Fruit fly (Drosophila melanogaster) Kc167 (cell line): Measurements from ENCODE around the gene CG6276.

ENCODE experiments used
- Myc ChIP-seq: fragments of >200 bp; optimal IDR thresholded peaks from 2 replicates; lab custom pipeline; 2017; ENCODE audit warnings: missing external identifiers
- Sin3A ChIP-seq: fragments of >200 bp; optimal IDR thresholded peaks from 2 replicates; lab custom pipeline; 2018; ENCODE audit warnings: missing external identifiers
- h ChIP-seq: fragments of >200 bp; optimal IDR thresholded peaks from 3 replicates; lab custom pipeline; 2018; ENCODE audit warnings: missing external identifiers
- insv ChIP-seq: fragments of >200 bp; optimal IDR thresholded peaks from 3 replicates; lab custom pipeline; 2018; ENCODE audit warnings: missing external identifiers
- psq ChIP-seq: fragments of >200 bp; optimal IDR thresholded peaks from 2 replicates; lab custom pipeline; 2017; ENCODE audit warnings: missing external identifiers
- ttk ChIP-seq: sonication (Bioruptor generic); optimal IDR thresholded peaks from 2 replicates; lab custom pipeline; 2017; ENCODE audit warnings: missing external identifiers

Gene CG6276

dm6 chr3R:15345198-15346017 is 25.5 kb upstream of the CG6276 start:
- TF ChIP-seq ttk (lab: Kevin White, UChicago) (no peak), Sin3A (lab: Kevin White, UChicago) (no peak), h (lab: Kevin White, UChicago) (no peak), insv (lab: Kevin White, UChicago) (no peak), Myc (lab: Kevin White, UChicago) (no peak), psq (lab: Kevin White, UChicago) (no peak)

DNA sequence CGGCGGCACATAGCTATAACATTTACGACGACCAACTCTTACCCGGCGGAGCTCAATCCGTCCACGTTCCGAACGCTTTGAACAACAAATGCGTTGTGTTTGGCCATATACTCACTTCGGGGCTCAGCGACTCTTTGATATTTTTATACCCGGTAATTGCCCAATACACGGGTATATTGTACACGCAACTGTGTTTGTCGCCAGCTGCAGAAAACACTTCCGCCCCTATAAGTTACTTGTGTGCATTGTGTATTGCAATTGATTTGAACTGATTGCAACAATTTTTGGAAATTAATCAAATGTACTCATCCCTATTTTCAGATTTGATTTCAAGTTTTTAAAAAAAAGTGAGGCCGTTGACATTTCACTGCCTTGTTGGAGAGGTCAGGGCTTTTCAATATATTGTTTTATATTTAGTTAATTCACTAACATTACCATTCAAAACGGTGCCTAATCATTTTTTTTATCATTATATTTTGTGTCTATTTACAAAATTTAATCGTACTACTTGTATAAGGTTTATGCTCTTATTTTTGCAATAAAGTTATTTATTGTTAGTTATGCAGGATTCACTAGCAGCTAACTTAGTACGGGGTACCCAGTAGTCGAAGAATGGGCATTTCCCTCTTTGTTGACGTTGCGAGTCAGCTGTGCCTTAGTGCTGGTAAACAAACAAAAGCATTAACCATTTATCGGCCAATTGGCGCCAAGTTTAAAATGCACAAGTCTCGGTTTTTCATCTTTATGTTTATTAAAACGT is 23.2 kb upstream of the CG6276 start, which contains the start of gene Nagk:
Nagk (minus strand) TSS at position 331 of the 760 bp plus-strand sequence.
- TF ChIP-seq insv (lab: Kevin White, UChicago) (no peak), ttk (lab: Kevin White, UChicago) (no peak)

DNA sequence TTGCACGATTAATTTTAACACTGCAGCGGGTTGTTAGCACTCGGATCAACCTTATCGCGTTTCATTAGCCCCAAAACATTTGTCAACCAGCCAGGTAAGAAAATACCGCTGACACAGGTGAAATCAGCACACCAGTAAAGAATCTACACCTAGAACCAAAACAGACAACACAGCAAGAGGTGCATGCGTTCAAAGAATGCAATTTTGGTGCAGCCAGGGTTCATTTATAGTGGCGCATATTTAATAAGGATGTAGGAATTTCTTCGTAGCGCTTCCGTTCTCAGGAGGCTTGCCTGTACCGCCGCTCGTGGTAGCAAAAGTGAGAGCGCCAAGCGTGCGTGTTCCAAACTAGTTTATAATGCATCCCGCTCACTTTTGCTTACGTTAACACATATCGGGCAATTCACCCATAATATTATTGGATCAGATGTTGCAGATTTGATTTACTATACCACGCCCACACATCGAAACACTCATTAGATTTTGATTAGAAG is 22.6 kb upstream of the CG6276 start:
- TF ChIP-seq psq (lab: Kevin White, UChicago) (no peak), Myc (lab: Kevin White, UChicago) (no peak), h (lab: Kevin White, UChicago) (no peak), ttk (lab: Kevin White, UChicago) (no peak), Sin3A (lab: Kevin White, UChicago) (no peak), insv (lab: Kevin White, UChicago) (no peak)

- no peak for TF ChIP-seq Myc (lab: Kevin White, UChicago)
- no peak for TF ChIP-seq psq (lab: Kevin White, UChicago)
- no peak for TF ChIP-seq Sin3A (lab: Kevin White, UChicago)
- no peak for TF ChIP-seq h (lab: Kevin White, UChicago)
- TF ChIP-seq ttk (lab: Kevin White, UChicago) = no peak
- no peak for TF ChIP-seq insv (lab: Kevin White, UChicago)
Observed at dm6 chr3R:15340052-15340732, 20.3 kb upstream of the CG6276 start, which contains the start of gene SerRS-m. Gene SerRS-m, plus strand, starts transcription at chr3R:15340667.

- no peak for TF ChIP-seq h (lab: Kevin White, UChicago)
Observed at dm6 chr3R:15339111-15339510, 19.2 kb upstream of the CG6276 start.

DNA sequence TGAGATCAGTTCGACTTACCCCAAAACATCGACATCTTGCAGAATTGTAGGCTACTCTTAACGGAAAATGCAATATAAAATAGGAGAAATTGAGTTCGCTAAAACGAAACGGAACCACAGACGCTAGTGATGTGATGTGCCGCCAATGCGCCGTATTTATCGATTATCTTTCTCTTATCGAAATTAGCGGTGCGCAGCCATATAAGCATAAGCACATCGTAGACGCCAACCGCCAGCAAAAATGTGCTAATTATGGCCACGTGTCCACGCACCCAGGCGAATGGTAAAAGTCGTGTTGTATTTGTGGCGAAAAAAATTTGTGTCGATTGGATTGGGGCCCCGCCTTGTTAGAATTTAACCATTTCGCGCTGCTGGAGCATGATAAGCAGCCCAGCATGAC is 13.1 kb upstream of the CG6276 start, which contains the start of the genes Fkbp39 and Cyfip:
Fkbp39 (minus strand) TSS at position 140 of the 400 bp plus-strand sequence.
Cyfip (plus strand) TSS at position 273 of the 400 bp plus-strand sequence.
- no peak for TF ChIP-seq Sin3A (lab: Kevin White, UChicago)
- no peak for TF ChIP-seq ttk (lab: Kevin White, UChicago)
- no peak for TF ChIP-seq psq (lab: Kevin White, UChicago)
- TF ChIP-seq h (lab: Kevin White, UChicago) = no peak
- TF ChIP-seq insv (lab: Kevin White, UChicago) = no peak
- TF ChIP-seq Myc (lab: Kevin White, UChicago) = no peak

DNA sequence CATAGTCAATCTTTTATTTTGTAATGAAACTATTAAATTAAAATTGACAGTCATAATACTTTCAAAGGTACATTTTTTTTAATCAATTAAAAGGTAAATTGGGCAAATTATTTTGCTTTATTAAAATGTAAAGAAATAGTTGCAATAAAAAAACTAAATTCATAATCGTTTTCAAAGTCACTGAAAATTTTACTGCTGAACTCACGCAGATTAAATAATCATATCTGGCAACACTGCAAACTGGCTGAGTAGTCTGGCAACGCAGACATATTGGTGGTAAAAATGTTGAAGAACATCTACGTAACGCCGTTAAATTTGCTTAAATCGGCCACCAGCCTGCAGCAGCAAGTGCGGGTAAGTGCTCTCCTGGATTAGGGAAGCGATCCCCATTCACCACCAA is 10.6 kb upstream of the CG6276 start, which contains the start of gene mRpL9:
mRpL9 (plus strand) TSS at position 267 of the 400 bp plus-strand sequence.
- TF ChIP-seq psq (lab: Kevin White, UChicago) (no peak), h (lab: Kevin White, UChicago) (no peak), Sin3A (lab: Kevin White, UChicago) (no peak), ttk (lab: Kevin White, UChicago) (no peak), Myc (lab: Kevin White, UChicago) (no peak), insv (lab: Kevin White, UChicago) (no peak)

dm6 chr3R:15328083-15328779 is 8.4 kb upstream of the CG6276 start, which contains the start of the genes CG6236 and ea:
Gene CG6236, minus strand, starts transcription at chr3R:15328269.
Gene ea, plus strand, starts transcription at chr3R:15328729.
- TF ChIP-seq insv (lab: Kevin White, UChicago) (no peak), ttk (lab: Kevin White, UChicago) (no peak), h (lab: Kevin White, UChicago) (no peak), Sin3A (lab: Kevin White, UChicago) (no peak), Myc (lab: Kevin White, UChicago) (no peak), psq (lab: Kevin White, UChicago) (no peak)

- no peak for TF ChIP-seq Sin3A (lab: Kevin White, UChicago)
- no peak for TF ChIP-seq ttk (lab: Kevin White, UChicago)
- TF ChIP-seq insv (lab: Kevin White, UChicago) = no peak
- no peak for TF ChIP-seq Myc (lab: Kevin White, UChicago)
Observed at dm6 chr3R:15320747-15321085, 847 bp upstream of the CG6276 start, which contains the start of gene ear. Gene ear, plus strand, starts transcription at chr3R:15320756.

dm6 chr3R:15316326-15316725 is 3.5 kb downstream of the CG6276 start, which contains the start of gene CG14866:
Gene CG14866, plus strand, starts transcription at chr3R:15316471.
- TF ChIP-seq psq (lab: Kevin White, UChicago) (no peak), Sin3A (lab: Kevin White, UChicago) (no peak), ttk (lab: Kevin White, UChicago) (no peak), Myc (lab: Kevin White, UChicago) (no peak), insv (lab: Kevin White, UChicago) (no peak), h (lab: Kevin White, UChicago) (no peak)
